Worm (Caenorhabditis elegans) whole organism, young adult: ENCODE measurements around the gene C06A1.7.

Experiments
- B0336.3 ChIP-seq: fragments of 200-800 bp; sonication (Bioruptor generic); IDR thresholded peaks from 2 replicates; pipeline ENCODE4 v1.3.6; 2022; ENCODE audit warnings: missing genetic modification characterization, missing compliant biosample characterization
- D2030.7 ChIP-seq: fragments of 200-800 bp; sonication (Bioruptor generic); IDR thresholded peaks from 2 replicates; pipeline ENCODE4 v1.3.6; 2022; ENCODE audit warnings: missing genetic modification reagents, missing genetic modification characterization, missing compliant biosample characterization
- F22D6.2 ChIP-seq: sonication (generic microtip); optimal IDR thresholded peaks from 2 replicates; lab custom pipeline; 2016; ENCODE audit warnings: mild to moderate bottlenecking, missing genetic modification characterization, missing compliant biosample characterization
- F23B12.7 ChIP-seq: sonication (generic microtip); optimal IDR thresholded peaks from 2 replicates; lab custom pipeline; 2017; ENCODE audit warnings: missing genetic modification characterization, mild to moderate bottlenecking, missing compliant biosample characterization, antibody characterized with exemption, moderate library complexity; ENCODE audit not compliant: insufficient read depth
- F33H1.4 ChIP-seq: fragments of 200-800 bp; sonication (Bioruptor generic); IDR thresholded peaks from 2 replicates; pipeline ENCODE4 v1.3.6; 2022; ENCODE audit warnings: missing genetic modification reagents, missing genetic modification characterization, missing compliant biosample characterization
- F57C9.4 ChIP-seq: sonication (generic microtip); optimal IDR thresholded peaks from 2 replicates; lab custom pipeline; 2017; ENCODE audit warnings: mild to moderate bottlenecking, missing genetic modification characterization, missing compliant biosample characterization
- Y56A3A.18 ChIP-seq: fragments of 200-800 bp; sonication (Bioruptor generic); IDR thresholded peaks from 2 replicates; pipeline ENCODE4 v1.3.6; 2022; ENCODE audit warnings: missing genetic modification reagents, missing genetic modification characterization, missing compliant biosample characterization
- Y79H2A.3 ChIP-seq: fragments of 200-800 bp; sonication (Bioruptor generic); conservative IDR thresholded peaks from 2 replicates; pipeline ENCODE4 v1.3.6; 2022; ENCODE audit warnings: missing genetic modification reagents, missing genetic modification characterization, missing compliant biosample characterization
- Y95B8A.8 ChIP-seq: fragments of 200-800 bp; sonication (Bioruptor generic); IDR thresholded peaks from 2 replicates; pipeline ENCODE4 v1.3.6; 2022; ENCODE audit warnings: missing genetic modification reagents, missing genetic modification characterization, missing compliant biosample characterization
- akir-1 ChIP-seq: fragments of 200-800 bp; sonication (Bioruptor generic); optimal IDR thresholded peaks from 2 replicates; lab custom pipeline; 2018; ENCODE audit warnings: mild to moderate bottlenecking, missing genetic modification characterization, moderate library complexity, missing compliant biosample characterization
- aptf-2 ChIP-seq: fragments of 200-800 bp; sonication (Bioruptor generic); conservative IDR thresholded peaks from 2 replicates; pipeline ENCODE4 v1.3.6; 2022; ENCODE audit warnings: missing genetic modification reagents, missing genetic modification characterization, missing compliant biosample characterization
- attf-5 ChIP-seq: fragments of 200-800 bp; sonication (Bioruptor generic); optimal IDR thresholded peaks from 2 replicates; lab custom pipeline; 2018; ENCODE audit warnings: mild to moderate bottlenecking, missing genetic modification characterization, missing compliant biosample characterization
- ccch-3 ChIP-seq: fragments of 200-800 bp; sonication (Bioruptor generic); optimal IDR thresholded peaks from 2 replicates; lab custom pipeline; 2018; ENCODE audit warnings: mild to moderate bottlenecking, missing genetic modification characterization, missing compliant biosample characterization
- cebp-1 ChIP-seq, 2 experiments: fragments of 200-800 bp in 1 of 2; sonication (Bioruptor generic) in 1 of 2; sonication (generic microtip) in 1 of 2; IDR thresholded peaks in 1 of 2; optimal IDR thresholded peaks in 1 of 2; 2 replicates each; pipeline versions ENCODE4 v1.3.6 to Lab custom; 2017 to 2022; ENCODE audit warnings: missing compliant biosample characterization in 2 of 2, missing genetic modification characterization in 2 of 2, mild to moderate bottlenecking in 1 of 2, missing genetic modification reagents in 1 of 2, moderate library complexity in 1 of 2
- ceh-27 ChIP-seq: fragments of 200-800 bp; sonication (Bioruptor generic); optimal IDR thresholded peaks from 2 replicates; lab custom pipeline; 2018; ENCODE audit warnings: mild to moderate bottlenecking, missing genetic modification characterization, moderate library complexity, missing compliant biosample characterization
- ceh-58 ChIP-seq: fragments of 200-800 bp; sonication (Bioruptor generic); IDR thresholded peaks from 2 replicates; pipeline ENCODE4 v1.3.6; 2022; ENCODE audit warnings: missing genetic modification characterization, missing compliant biosample characterization
- chd-7 ChIP-seq: sonication (generic microtip); optimal IDR thresholded peaks from 2 replicates; lab custom pipeline; 2016; ENCODE audit warnings: mild to moderate bottlenecking, missing genetic modification characterization, moderate library complexity, missing compliant biosample characterization
- egl-44 ChIP-seq: fragments of 200-800 bp; sonication (Bioruptor generic); IDR thresholded peaks from 2 replicates; pipeline ENCODE4 v1.3.6; 2022; ENCODE audit warnings: missing genetic modification reagents, missing genetic modification characterization, missing compliant biosample characterization
- ekl-4 ChIP-seq: fragments of 200-800 bp; sonication (Bioruptor generic); IDR thresholded peaks from 2 replicates; pipeline ENCODE4 v1.3.6; 2022; ENCODE audit warnings: missing genetic modification reagents, missing genetic modification characterization, missing compliant biosample characterization
- ets-4 ChIP-seq: fragments of 200-800 bp; sonication (Bioruptor generic); optimal IDR thresholded peaks from 2 replicates; lab custom pipeline; 2018; ENCODE audit warnings: mild to moderate bottlenecking, missing genetic modification characterization, missing compliant biosample characterization
- fkh-3 ChIP-seq: sonication (generic microtip); optimal IDR thresholded peaks from 2 replicates; lab custom pipeline; 2016; ENCODE audit warnings: mild to moderate bottlenecking, missing genetic modification characterization, missing compliant biosample characterization
- him-1 ChIP-seq: sonication (generic microtip); optimal IDR thresholded peaks from 2 replicates; lab custom pipeline; 2016; ENCODE audit warnings: missing genotype, missing genetic modification reagents, missing genetic modification characterization, missing compliant biosample characterization
- hmg-1.2 ChIP-seq: fragments of 200-800 bp; sonication (Bioruptor generic); IDR thresholded peaks from 2 replicates; pipeline ENCODE4 v1.3.6; 2022; ENCODE audit warnings: missing genetic modification reagents, missing genetic modification characterization, missing compliant biosample characterization
- hmg-20 ChIP-seq: fragments of 200-800 bp; sonication (Bioruptor generic); IDR thresholded peaks from 2 replicates; pipeline ENCODE4 v1.3.6; 2022; ENCODE audit warnings: missing genetic modification reagents, missing genetic modification characterization, missing compliant biosample characterization
- hrde-1 ChIP-seq: sonication (generic microtip); optimal IDR thresholded peaks from 2 replicates; lab custom pipeline; 2016; ENCODE audit warnings: missing genetic modification characterization, mild to moderate bottlenecking, missing compliant biosample characterization, moderate library complexity, missing genotype, missing genetic modification reagents, borderline replicate concordance
- hsf-1 ChIP-seq: fragments of 200-800 bp; sonication (Bioruptor generic); IDR thresholded peaks from 2 replicates; pipeline ENCODE4 v1.3.6; 2022; ENCODE audit warnings: missing genetic modification reagents, missing genetic modification characterization, missing compliant biosample characterization
- let-526 ChIP-seq: fragments of 200-800 bp; sonication (Bioruptor generic); IDR thresholded peaks from 2 replicates; pipeline ENCODE4 v1.3.6; 2022; ENCODE audit warnings: missing genetic modification reagents, missing genetic modification characterization, missing compliant biosample characterization
- lin-35 ChIP-seq, 3 experiments: fragments of 150-350 bp in 2 of 3; sonication (generic microtip) in 1 of 3; optimal IDR thresholded peaks; 2 replicates each; lab custom pipeline; 2014 to 2018; ENCODE audit warnings: missing biosample characterization in 3 of 3, missing genetic modification characterization in 3 of 3, missing genetic modification reagents in 3 of 3
- lin-40 ChIP-seq: sonication (generic microtip); optimal IDR thresholded peaks from 2 replicates; lab custom pipeline; 2016; ENCODE audit warnings: missing genetic modification characterization, mild to moderate bottlenecking, missing compliant biosample characterization, missing genotype, missing genetic modification reagents
- lsy-27 ChIP-seq: sonication (generic microtip); optimal IDR thresholded peaks from 2 replicates; lab custom pipeline; 2017; ENCODE audit warnings: missing genetic modification characterization, mild to moderate bottlenecking, missing compliant biosample characterization, antibody characterized with exemption, missing genotype, borderline replicate concordance; ENCODE audit not compliant: insufficient read depth
- madf-6 ChIP-seq: fragments of 200-800 bp; sonication (Bioruptor generic); IDR thresholded peaks from 2 replicates; pipeline ENCODE4 v1.3.6; 2022; ENCODE audit warnings: missing genetic modification reagents, missing genetic modification characterization, missing compliant biosample characterization
- mes-4 ChIP-seq: sonication (generic microtip); optimal IDR thresholded peaks from 2 replicates; lab custom pipeline; 2016; ENCODE audit warnings: missing genotype, missing genetic modification characterization, missing compliant biosample characterization
- nfya-1 ChIP-seq: sonication (generic microtip); optimal IDR thresholded peaks from 2 replicates; lab custom pipeline; 2017; ENCODE audit warnings: antibody characterized with exemption, missing compliant biosample characterization, missing genetic modification characterization, borderline replicate concordance; ENCODE audit not compliant: insufficient read depth
- nfya-2 ChIP-seq: fragments of 200-800 bp; sonication (Bioruptor generic); IDR thresholded peaks from 2 replicates; pipeline ENCODE4 v1.3.6; 2022; ENCODE audit warnings: missing genetic modification reagents, missing genetic modification characterization, missing compliant biosample characterization
- nhr-179 ChIP-seq: sonication (generic microtip); optimal IDR thresholded peaks from 2 replicates; lab custom pipeline; 2016; ENCODE audit warnings: mild to moderate bottlenecking, missing genetic modification characterization, missing compliant biosample characterization
- nhr-27 ChIP-seq: fragments of 200-800 bp; sonication (Bioruptor generic); optimal IDR thresholded peaks from 2 replicates; lab custom pipeline; 2018; ENCODE audit warnings: mild to moderate bottlenecking, missing genetic modification characterization, moderate library complexity, missing compliant biosample characterization
- pha-4 ChIP-seq: fragments of 150-350 bp; sonication (generic microtip); optimal IDR thresholded peaks from 2 replicates; lab custom pipeline; 2014; ENCODE audit warnings: missing biosample characterization, missing genetic modification reagents, missing genetic modification characterization
- rcor-1 ChIP-seq: fragments of 200-800 bp; sonication (Bioruptor generic); IDR thresholded peaks from 2 replicates; pipeline ENCODE4 v1.3.6; 2022; ENCODE audit warnings: missing genetic modification reagents, missing genetic modification characterization, missing compliant biosample characterization
- sea-2 ChIP-seq: fragments of 200-800 bp; sonication (Bioruptor generic); IDR thresholded peaks from 2 replicates; pipeline ENCODE4 v1.3.6; 2022; ENCODE audit warnings: missing genetic modification characterization, missing compliant biosample characterization
- snpc-4 ChIP-seq, 5 experiments: fragments of 150-350 bp in 1 of 5; sonication (generic microtip) in 4 of 5; optimal IDR thresholded peaks; 2 replicates each; lab custom pipeline; 2014 to 2018; ENCODE audit warnings: missing genetic modification characterization in 5 of 5, missing biosample characterization in 3 of 5, antibody characterized with exemption in 2 of 5, mild to moderate bottlenecking in 2 of 5, missing compliant biosample characterization in 2 of 5, missing genotype in 2 of 5, moderate library complexity in 2 of 5, missing genetic modification reagents in 1 of 5
- tbp1 ChIP-seq: fragments of 200-800 bp; sonication (Bioruptor generic); optimal IDR thresholded peaks from 2 replicates; lab custom pipeline; 2018; ENCODE audit warnings: mild to moderate bottlenecking, missing genetic modification characterization, missing compliant biosample characterization
- unc-130 ChIP-seq: sonication (generic microtip); optimal IDR thresholded peaks from 2 replicates; lab custom pipeline; 2016; ENCODE audit warnings: missing genetic modification reagents, missing genetic modification characterization, missing compliant biosample characterization
- xnd-1 ChIP-seq: sonication (generic microtip); optimal IDR thresholded peaks from 2 replicates; lab custom pipeline; 2016; ENCODE audit warnings: missing genotype, missing genetic modification reagents, missing genetic modification characterization, missing compliant biosample characterization
- zfh-2 ChIP-seq: fragments of 200-800 bp; sonication (Bioruptor generic); conservative IDR thresholded peaks from 2 replicates; pipeline ENCODE4 v1.3.6; 2022; ENCODE audit warnings: missing genetic modification reagents, missing genetic modification characterization, missing compliant biosample characterization
- zim-3 ChIP-seq: sonication (generic microtip); optimal IDR thresholded peaks from 2 replicates; lab custom pipeline; 2017; ENCODE audit warnings: mild to moderate bottlenecking, missing genetic modification characterization, moderate library complexity, missing compliant biosample characterization
- ztf-22 ChIP-seq: fragments of 200-800 bp; sonication (Bioruptor generic); optimal IDR thresholded peaks from 2 replicates; lab custom pipeline; 2018; ENCODE audit warnings: mild to moderate bottlenecking, missing genetic modification characterization, moderate library complexity, missing compliant biosample characterization
- ztf-26 ChIP-seq: sonication (generic microtip); optimal IDR thresholded peaks from 2 replicates; lab custom pipeline; 2017; ENCODE audit warnings: missing genetic modification characterization, missing compliant biosample characterization

C06A1.7 gene

ce11 chrII:10558962-10559415 lies 5.7 kb upstream of the C06A1.7 start (continued):
- TF ChIP-seq tbp1 (GFP tag; lab: Kevin White, UChicago) (peak; percentile 45), zim-3 (no peak), ceh-58 (GFP tag; lab: Robert Waterston, UW) (no peak), xnd-1 (tag; lab: Kevin White, UChicago) (no peak), ekl-4 (GFP tag; lab: Robert Waterston, UW) (peak; percentile 50; the same call in 1 of the 2 replicates), hrde-1 (tag; lab: Kevin White, UChicago) (no peak), hmg-1.2 (GFP tag; lab: Robert Waterston, UW) (peak; percentile 62), attf-5 (GFP tag; lab: Kevin White, UChicago) (peak; percentile 37), Y56A3A.18 (GFP tag; lab: Robert Waterston, UW) (no peak), snpc-4 (GFP tag; optimal IDR thresholded peaks at IDR 0.05; lab: Kevin White, UChicago) (no peak), snpc-4 (tag; optimal IDR thresholded peaks at IDR 0.05; lab: Kevin White, UChicago) (peak in 1 of 4 experiments; percentile 39), B0336.3 (no peak; the same call in 1 of the 2 replicates), nfya-1 (tag; lab: Kevin White, UChicago) (no peak), nhr-179 (tag; lab: Kevin White, UChicago) (no peak), Y79H2A.3 (GFP tag; lab: Robert Waterston, UW) (no peak), nfya-2 (GFP tag; lab: Robert Waterston, UW) (no peak), lsy-27 (no peak), cebp-1 (GFP tag; IDR thresholded peaks at IDR 0.05; lab: Robert Waterston, UW) (no peak), cebp-1 (tag; optimal IDR thresholded peaks at IDR 0.05; lab: Kevin White, UChicago) (peak; percentile 74), rcor-1 (GFP tag; lab: Robert Waterston, UW) (no peak), nhr-27 (tag; lab: Kevin White, UChicago) (no peak), ets-4 (GFP tag; lab: Kevin White, UChicago) (no peak), ceh-27 (GFP tag; lab: Kevin White, UChicago) (no peak), unc-130 (GFP tag; lab: Kevin White, UChicago) (no peak), chd-7 (peak; percentile 38), F33H1.4 (GFP tag; lab: Robert Waterston, UW) (no peak), D2030.7 (GFP tag; lab: Robert Waterston, UW) (no peak), hsf-1 (GFP tag; lab: Robert Waterston, UW) (0 out of 2 replicates have a peak, but pooled peaks have one; percentile 13), F22D6.2 (tag; lab: Kevin White, UChicago) (no peak), zfh-2 (GFP tag; lab: Robert Waterston, UW) (peak; percentile 78), let-526 (GFP tag; lab: Robert Waterston, UW) (no peak), F57C9.4 (tag; lab: Kevin White, UChicago) (no peak), madf-6 (GFP tag; lab: Robert Waterston, UW) (0 out of 2 replicates have a peak, but pooled peaks have one; percentile 21), egl-44 (GFP tag; lab: Robert Waterston, UW) (no peak), hmg-20 (no peak), ztf-26 (tag; lab: Kevin White, UChicago) (peak; percentile 44), F23B12.7 (tag; lab: Kevin White, UChicago) (no peak), mes-4 (tag; lab: Kevin White, UChicago) (no peak), sea-2 (GFP tag; lab: Robert Waterston, UW) (no peak), Y95B8A.8 (GFP tag; lab: Robert Waterston, UW) (0 out of 2 replicates have a peak, but pooled peaks have one; percentile 24), akir-1 (GFP tag; lab: Kevin White, UChicago) (no peak), fkh-3 (no peak), lin-40 (peak; percentile 4), aptf-2 (no peak), pha-4 (tag; lab: Kevin White, UChicago) (no peak), ccch-3 (GFP tag; lab: Kevin White, UChicago) (no peak), lin-35 (GFP tag; optimal IDR thresholded peaks at IDR 0.05; lab: Kevin White, UChicago) (peak in 1 of 3 experiments; percentile 35), him-1 (no peak), ztf-22 (GFP tag; lab: Kevin White, UChicago) (no peak)
